Fruit fly (Drosophila melanogaster) whole organism, embryonic: ENCODE results near the gene Pcif1.

Source experiments
- Blimp-1 ChIP-seq: fragments of 200-800 bp; sonication (Bioruptor generic); optimal IDR thresholded peaks from 3 replicates; lab custom pipeline; 2018; ENCODE audit warnings: missing biosample characterization, missing genetic modification characterization, mild to moderate bottlenecking, moderate library complexity, missing genetic modification reagents
- CG12236 ChIP-seq: fragments of 200-800 bp; sonication (Bioruptor generic); optimal IDR thresholded peaks from 2 replicates; lab custom pipeline; 2016; ENCODE audit warnings: missing biosample characterization, missing genetic modification characterization
- CG12659 ChIP-seq: fragments of 200-800 bp; sonication (Bioruptor generic); optimal IDR thresholded peaks from 3 replicates; lab custom pipeline; 2017; ENCODE audit warnings: mild to moderate bottlenecking, missing biosample characterization, missing genetic modification reagents, missing genetic modification characterization
- CG17361 ChIP-seq: fragments of 200-800 bp; sonication (Bioruptor generic); IDR thresholded peaks from 3 replicates; pipeline ENCODE4 v1.3.6; 2022; ENCODE audit warnings: missing biosample characterization, missing genetic modification characterization
- CG17612 ChIP-seq: fragments of 200-800 bp; sonication (Bioruptor generic); IDR thresholded peaks from 2 replicates; pipeline ENCODE4 v1.3.6; 2022; ENCODE audit warnings: missing biosample characterization, missing genetic modification characterization
- CG18011 ChIP-seq: fragments of 200-800 bp; sonication (Bioruptor generic); optimal IDR thresholded peaks from 2 replicates; lab custom pipeline; 2017; ENCODE audit warnings: missing biosample characterization, missing genetic modification characterization, mild to moderate bottlenecking, moderate library complexity, missing genotype
- CG18619 ChIP-seq: fragments of 200-800 bp; sonication (Bioruptor generic); optimal IDR thresholded peaks from 3 replicates; lab custom pipeline; 2017; ENCODE audit warnings: missing biosample characterization, mild to moderate bottlenecking, missing genetic modification characterization
- CG2199 ChIP-seq: fragments of 200-800 bp; sonication (Bioruptor generic); IDR thresholded peaks from 3 replicates; pipeline ENCODE4 v1.3.6; 2022; ENCODE audit warnings: missing biosample characterization, missing genetic modification characterization
- CG31441 ChIP-seq: fragments of 200-800 bp; sonication (Bioruptor generic); IDR thresholded peaks from 2 replicates; pipeline ENCODE4 v1.3.6; 2022; ENCODE audit warnings: missing biosample characterization, missing genetic modification characterization
- CG4617 ChIP-seq: fragments of 200-800 bp; sonication (Bioruptor generic); optimal IDR thresholded peaks from 3 replicates; lab custom pipeline; 2016; ENCODE audit warnings: missing biosample characterization, missing genetic modification characterization, borderline replicate concordance
- CG6765 ChIP-seq: fragments of 200-800 bp; sonication (Bioruptor generic); optimal IDR thresholded peaks from 3 replicates; lab custom pipeline; 2017; ENCODE audit warnings: missing biosample characterization, mild to moderate bottlenecking, missing genetic modification characterization
- CG7786 ChIP-seq: fragments of 200-800 bp; sonication (Bioruptor generic); optimal IDR thresholded peaks from 2 replicates; lab custom pipeline; 2016; ENCODE audit warnings: missing biosample characterization, missing genetic modification characterization
- CG8281 ChIP-seq: fragments of 200-800 bp; sonication (Bioruptor generic); optimal IDR thresholded peaks from 2 replicates; lab custom pipeline; 2018; ENCODE audit warnings: missing biosample characterization, mild to moderate bottlenecking, missing genetic modification characterization, moderate library complexity
- CoRest ChIP-seq: fragments of 200-800 bp; sonication (Bioruptor generic); optimal IDR thresholded peaks from 3 replicates; lab custom pipeline; 2018; ENCODE audit warnings: missing biosample characterization, mild to moderate bottlenecking, missing genetic modification characterization, moderate library complexity
- D19B ChIP-seq: fragments of 200-800 bp; sonication (Bioruptor generic); optimal IDR thresholded peaks from 2 replicates; lab custom pipeline; 2017; ENCODE audit warnings: missing biosample characterization, mild to moderate bottlenecking, missing genetic modification characterization
- ERR ChIP-seq: fragments of 200-800 bp; sonication (Bioruptor generic); optimal IDR thresholded peaks from 2 replicates; lab custom pipeline; 2016; ENCODE audit warnings: missing biosample characterization, missing genetic modification characterization
- Ets65A ChIP-seq: fragments of 200-800 bp; sonication (Bioruptor generic); peaks from one replicate; lab custom pipeline; 2016; ENCODE audit warnings: missing biosample characterization, missing genetic modification characterization
- H2.0 ChIP-seq: fragments of 200-800 bp; sonication (Bioruptor generic); IDR thresholded peaks from 2 replicates; pipeline ENCODE4 v1.3.6; 2022; ENCODE audit warnings: missing biosample characterization, missing genetic modification characterization
- HLH54F ChIP-seq: fragments of 200-800 bp; sonication (Bioruptor generic); optimal IDR thresholded peaks from 3 replicates; lab custom pipeline; 2016; ENCODE audit warnings: missing biosample characterization, missing genetic modification characterization
- Hr51 ChIP-seq, 2 experiments: fragments of 200-800 bp; sonication (Bioruptor generic); optimal IDR thresholded peaks; 2 replicates in 1 of 2; 3 replicates in 1 of 2; lab custom pipeline; 2016 to 2018; ENCODE audit warnings: missing biosample characterization in 2 of 2, missing genetic modification characterization in 2 of 2, mild to moderate bottlenecking in 1 of 2, moderate library complexity in 1 of 2
- Lhr ChIP-seq: fragments of 200-800 bp; sonication (Bioruptor generic); optimal IDR thresholded peaks from 3 replicates; lab custom pipeline; 2017; ENCODE audit warnings: mild to moderate bottlenecking, missing biosample characterization, missing genetic modification reagents, missing genetic modification characterization
- Med ChIP-seq: fragments of 200-800 bp; sonication (Bioruptor generic); peaks from one replicate; lab custom pipeline; 2016; ENCODE audit warnings: missing biosample characterization, missing genetic modification characterization, mild to moderate bottlenecking, inconsistent platforms, moderate library complexity
- NC2α ChIP-seq: fragments of 200-800 bp; sonication (Bioruptor generic); optimal IDR thresholded peaks from 2 replicates; lab custom pipeline; 2016; ENCODE audit warnings: missing biosample characterization, missing genetic modification characterization
- Poxn ChIP-seq: fragments of 200-800 bp; sonication (Bioruptor generic); IDR thresholded peaks from 2 replicates; pipeline ENCODE4 v1.3.6; 2022; ENCODE audit warnings: missing biosample characterization, missing genetic modification characterization
- Rfx ChIP-seq: fragments of 200-800 bp; sonication (Bioruptor generic); IDR thresholded peaks from 2 replicates; pipeline ENCODE4 v1.3.6; 2022; ENCODE audit warnings: missing biosample characterization, missing genetic modification characterization
- Sin3A ChIP-seq: fragments of >200 bp; optimal IDR thresholded peaks from 2 replicates; lab custom pipeline; 2018
- Six4 ChIP-seq: fragments of 200-800 bp; sonication (Bioruptor generic); optimal IDR thresholded peaks from 2 replicates; lab custom pipeline; 2016; ENCODE audit warnings: missing biosample characterization, missing genetic modification characterization
- TFAM ChIP-seq: fragments of 200-800 bp; sonication (Bioruptor generic); optimal IDR thresholded peaks from 2 replicates; lab custom pipeline; 2017; ENCODE audit warnings: missing biosample characterization, missing genetic modification characterization, inconsistent platforms
- Xbp1 ChIP-seq: fragments of 200-800 bp; sonication (Bioruptor generic); optimal IDR thresholded peaks from 3 replicates; lab custom pipeline; 2016; ENCODE audit warnings: missing biosample characterization, mild to moderate bottlenecking, missing genetic modification characterization
- abd-A ChIP-seq: fragments of 200-800 bp; sonication (Bioruptor generic); optimal IDR thresholded peaks from 3 replicates; lab custom pipeline; 2019; ENCODE audit warnings: missing biosample characterization, mild to moderate bottlenecking, missing genetic modification characterization, moderate library complexity
- amos ChIP-seq: fragments of 200-800 bp; sonication (Bioruptor generic); IDR thresholded peaks from 2 replicates; pipeline ENCODE4 v1.3.6; 2022; ENCODE audit warnings: missing biosample characterization, missing genetic modification characterization; ENCODE audit not compliant: partially characterized antibody
- cg ChIP-seq: fragments of 200-800 bp; sonication (Bioruptor generic); optimal IDR thresholded peaks from 3 replicates; lab custom pipeline; 2019; ENCODE audit warnings: missing biosample characterization, mild to moderate bottlenecking, missing genetic modification characterization, moderate library complexity
- chif ChIP-seq, 2 experiments: fragments of 200-800 bp; sonication (Bioruptor generic); optimal IDR thresholded peaks; 3 replicates each; lab custom pipeline; 2016; ENCODE audit warnings: missing biosample characterization in 2 of 2, missing genetic modification characterization in 2 of 2
- ci ChIP-seq: fragments of 200-800 bp; sonication (Bioruptor generic); IDR thresholded peaks from 3 replicates; pipeline ENCODE4 v1.3.6; 2022; ENCODE audit warnings: missing biosample characterization, missing genetic modification characterization
- danr ChIP-seq: fragments of 200-800 bp; sonication (Bioruptor generic); IDR thresholded peaks from 2 replicates; pipeline ENCODE4 v1.3.6; 2022; ENCODE audit warnings: missing biosample characterization, missing genetic modification characterization
- dm ChIP-seq: fragments of 200-800 bp; sonication (Bioruptor generic); optimal IDR thresholded peaks from 3 replicates; lab custom pipeline; 2016; ENCODE audit warnings: missing biosample characterization, missing genetic modification characterization
- dpn ChIP-seq, 2 experiments: fragments of 200-800 bp; sonication (Bioruptor generic); optimal IDR thresholded peaks; 3 replicates each; lab custom pipeline; 2016; ENCODE audit warnings: missing biosample characterization in 2 of 2, missing genetic modification characterization in 2 of 2
- ems ChIP-seq: fragments of 200-800 bp; sonication (Bioruptor generic); optimal IDR thresholded peaks from 3 replicates; lab custom pipeline; 2016; ENCODE audit warnings: missing biosample characterization, missing genetic modification characterization
- gfzf ChIP-seq: fragments of 200-800 bp; sonication (Bioruptor generic); optimal IDR thresholded peaks from 2 replicates; lab custom pipeline; 2016; ENCODE audit warnings: missing biosample characterization, mild to moderate bottlenecking, missing genetic modification characterization, moderate library complexity
- lilli ChIP-seq: fragments of 200-800 bp; sonication (Bioruptor generic); optimal IDR thresholded peaks from 3 replicates; lab custom pipeline; 2016; ENCODE audit warnings: missing biosample characterization, missing genetic modification characterization
- onecut ChIP-seq: fragments of 200-800 bp; sonication (Bioruptor generic); IDR thresholded peaks from 2 replicates; pipeline ENCODE4 v1.3.6; 2022; ENCODE audit warnings: missing biosample characterization, missing genetic modification characterization
- p53 ChIP-seq: fragments of 200-800 bp; sonication (Bioruptor generic); optimal IDR thresholded peaks from 2 replicates; lab custom pipeline; 2016; ENCODE audit warnings: missing biosample characterization, missing genetic modification characterization
- pfk ChIP-seq: fragments of 200-800 bp; sonication (Bioruptor generic); optimal IDR thresholded peaks from 2 replicates; lab custom pipeline; 2018; ENCODE audit warnings: missing biosample characterization, mild to moderate bottlenecking, missing genetic modification characterization, moderate library complexity
- ro ChIP-seq: fragments of 200-800 bp; sonication (Bioruptor generic); IDR thresholded peaks from 2 replicates; pipeline ENCODE4 v1.3.6; 2022; ENCODE audit warnings: missing biosample characterization, missing genetic modification characterization
- row ChIP-seq: fragments of 200-800 bp; sonication (Bioruptor generic); IDR thresholded peaks from 3 replicates; pipeline ENCODE4 v1.3.6; 2022; ENCODE audit warnings: missing biosample characterization, missing genetic modification characterization
- run ChIP-seq: fragments of 200-800 bp; sonication (Bioruptor generic); optimal IDR thresholded peaks from 3 replicates; lab custom pipeline; 2018; ENCODE audit warnings: missing biosample characterization, mild to moderate bottlenecking, missing genetic modification characterization
- sens ChIP-seq: fragments of 200-800 bp; sonication (Bioruptor generic); peaks from one replicate; lab custom pipeline; 2016; ENCODE audit warnings: missing biosample characterization, missing genetic modification characterization
- sim ChIP-seq: fragments of 200-800 bp; sonication (Bioruptor generic); IDR thresholded peaks from 2 replicates; pipeline ENCODE4 v1.3.6; 2022; ENCODE audit warnings: missing biosample characterization, missing genetic modification characterization
- sna ChIP-seq: fragments of 200-800 bp; sonication (Bioruptor generic); IDR thresholded peaks from 2 replicates; pipeline ENCODE4 v1.3.6; 2022; ENCODE audit warnings: missing biosample characterization, missing genetic modification characterization; ENCODE audit not compliant: partially characterized antibody
- ssp ChIP-seq: fragments of 200-800 bp; sonication (Bioruptor generic); IDR thresholded peaks from 2 replicates; pipeline ENCODE4 v1.3.6; 2022; ENCODE audit warnings: missing biosample characterization, missing genetic modification characterization
- zen ChIP-seq: fragments of 200-800 bp; sonication (Bioruptor generic); optimal IDR thresholded peaks from 3 replicates; lab custom pipeline; 2018; ENCODE audit warnings: missing biosample characterization, mild to moderate bottlenecking, missing genetic modification characterization, moderate library complexity

The Pcif1 gene

DNA sequence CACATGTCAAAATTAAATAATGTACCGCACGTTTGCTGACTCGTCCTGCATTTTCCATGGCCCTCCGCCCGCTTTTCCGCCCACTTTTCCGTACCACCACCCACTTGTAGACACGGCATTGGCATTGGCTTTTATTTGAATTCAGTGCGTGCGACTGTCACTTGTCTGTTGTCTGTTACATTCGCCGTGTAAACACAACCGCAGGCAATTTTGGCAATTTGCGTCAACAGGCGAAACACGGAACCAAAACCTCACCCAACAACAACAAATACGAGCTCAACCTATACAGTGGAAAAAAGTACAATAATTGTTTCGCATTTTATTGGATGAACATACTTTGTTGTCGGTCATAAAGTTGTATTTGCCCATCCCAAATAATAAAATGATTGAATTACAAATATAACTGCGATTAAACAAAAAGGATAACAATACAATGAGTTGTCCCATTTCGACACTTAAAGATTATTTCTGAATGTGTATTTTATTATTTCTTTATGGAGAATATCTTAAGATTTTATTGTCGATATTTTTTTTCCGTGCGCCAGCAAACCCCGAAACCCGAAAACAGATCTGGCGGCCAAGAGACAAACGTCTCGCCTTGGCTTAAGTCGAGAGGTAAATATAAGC lies 38.6 kb downstream of the Pcif1 start (continued):
- TF ChIP-seq run (tag; lab: Kevin White, UChicago) (no peak), Lhr (GFP tag; lab: Kevin White, UChicago) (no peak), CG31441 (no peak), row (GFP tag; lab: Robert Waterston, UW) (peak; percentile 58; the same call in 1 of the 3 replicates), ems (GFP tag; lab: Kevin White, UChicago) (no peak), CG2199 (no peak), CoRest (peak; percentile 20), abd-A (peak; percentile 53), CG8281 (tag; lab: Kevin White, UChicago) (no peak), CG6765 (GFP tag; lab: Kevin White, UChicago) (peak; percentile 2), Blimp-1 (GFP tag; lab: Kevin White, UChicago) (peak; percentile 1), CG4617 (GFP tag; lab: Kevin White, UChicago) (no peak), NC2α (GFP tag; lab: Kevin White, UChicago) (no peak), cg (GFP tag; lab: Kevin White, UChicago) (no peak), amos (GFP tag; lab: Robert Waterston, UW) (no peak), dpn (GFP tag; optimal IDR thresholded peaks at IDR 0.05; lab: Kevin White, UChicago) (no peak), CG18619 (GFP tag; lab: Kevin White, UChicago) (no peak), Poxn (GFP tag; lab: Robert Waterston, UW) (no peak), Hr51 (GFP tag; optimal IDR thresholded peaks at IDR 0.05; lab: Kevin White, UChicago) (peak in 1 of 2 experiments; percentile 47), dm (GFP tag; lab: Kevin White, UChicago) (no peak), CG12659 (GFP tag; lab: Kevin White, UChicago) (no peak), Xbp1 (GFP tag; lab: Kevin White, UChicago) (no peak), Six4 (GFP tag; lab: Kevin White, UChicago) (no peak), zen (tag; lab: Kevin White, UChicago) (no peak), onecut (no peak), CG7786 (GFP tag; lab: Kevin White, UChicago) (no peak), CG17612 (GFP tag; lab: Robert Waterston, UW) (no peak), p53 (no peak), sna (GFP tag; lab: Robert Waterston, UW) (no peak), H2.0 (0 out of 2 replicates have a peak, but pooled peaks have one; percentile 15), ERR (GFP tag; lab: Kevin White, UChicago) (no peak), D19B (GFP tag; lab: Kevin White, UChicago) (no peak), Sin3A (no peak), ci (GFP tag; lab: Robert Waterston, UW) (no peak), pfk (GFP tag; lab: Kevin White, UChicago) (no peak), ro (GFP tag; lab: Robert Waterston, UW) (no peak), CG12236 (GFP tag; lab: Kevin White, UChicago) (no peak), danr (GFP tag; lab: Robert Waterston, UW) (no peak), TFAM (no peak), sim (GFP tag; lab: Robert Waterston, UW) (no peak), lilli (GFP tag; lab: Kevin White, UChicago) (peak; percentile 40), Ets65A (GFP tag; lab: Kevin White, UChicago) (peak; percentile 89), sens (GFP tag; lab: Kevin White, UChicago) (no peak), Med (peak; percentile 69), CG17361 (GFP tag; lab: Robert Waterston, UW) (0 out of 3 replicates have a peak, but pooled peaks have one; percentile 28), Rfx (GFP tag; lab: Robert Waterston, UW) (peak; percentile 24; the same call in 1 of the 2 replicates), gfzf (GFP tag; lab: Kevin White, UChicago) (no peak), ssp (GFP tag; lab: Robert Waterston, UW) (no peak), chif (GFP tag; optimal IDR thresholded peaks at IDR 0.05; lab: Kevin White, UChicago) (no peak), HLH54F (GFP tag; lab: Kevin White, UChicago) (no peak), CG18011 (no peak)
